Worm (Caenorhabditis elegans): Measurements from ENCODE around the gene C35C5.8.

DNA sequence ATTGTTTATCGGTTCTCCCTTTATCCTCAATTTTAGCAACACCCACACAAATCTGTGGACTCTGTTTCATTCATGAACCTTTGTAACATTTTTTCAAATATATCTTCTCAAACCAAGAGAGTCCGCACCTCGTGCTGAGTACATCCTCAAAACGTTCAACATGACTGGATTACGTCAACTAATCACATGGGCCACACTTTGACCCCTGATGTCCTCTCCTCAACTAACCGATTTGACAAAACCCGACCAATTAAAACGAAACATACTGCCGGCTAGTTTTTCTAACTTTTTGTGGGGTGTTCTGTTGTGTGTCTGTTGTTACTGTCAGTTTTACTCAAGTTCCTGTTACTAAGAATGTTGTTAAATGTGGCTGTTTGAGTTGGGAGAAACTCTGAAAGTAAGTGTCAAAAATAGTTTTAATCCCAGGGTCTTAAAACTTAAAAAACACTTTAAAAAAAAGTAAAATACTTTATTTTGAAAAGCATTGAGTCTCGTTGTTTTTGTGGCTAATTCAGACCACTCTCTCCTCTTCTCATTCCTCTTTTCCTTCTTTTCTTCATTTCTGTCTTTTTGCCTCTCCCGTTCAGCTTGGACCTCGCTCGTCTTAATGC lies 22.2 kb downstream of the C35C5.8 start:
- TF ChIP-seq W03F9.2 (tag; optimal IDR thresholded peaks at IDR 0.05) (no peak), him-1 (tag; optimal IDR thresholded peaks at IDR 0.05) (no peak), dao-5 (tag; optimal IDR thresholded peaks at IDR 0.05) (no peak)
